Worm (Caenorhabditis elegans): ENCODE measurements around the gene nuo-4.

The nuo-4 gene

ce11 chrIII:7148191-7148590 lies 10.4 kb downstream of the nuo-4 start:
- TF ChIP-seq efl-1 (GFP tag; optimal IDR thresholded peaks at IDR 0.05): no peak
- TF ChIP-seq somi-1 (GFP tag; optimal IDR thresholded peaks at IDR 0.05): no peak
- no peak for TF ChIP-seq cebp-2 (GFP tag; IDR thresholded peaks at IDR 0.05)
- TF ChIP-seq Y79H2A.3 (GFP tag; conservative IDR thresholded peaks at IDR 0.05): no peak
- TF ChIP-seq attf-5 (GFP tag; optimal IDR thresholded peaks at IDR 0.05): no peak
- no peak for TF ChIP-seq Y67H2A.10 (GFP tag; conservative IDR thresholded peaks at IDR 0.05)
- no peak for TF ChIP-seq rec-8 (tag; optimal IDR thresholded peaks at IDR 0.05)
- no peak for TF ChIP-seq ets-4 (GFP tag; optimal IDR thresholded peaks at IDR 0.05)
- no peak for TF ChIP-seq Y53G8AR.9 (GFP tag; conservative IDR thresholded peaks at IDR 0.05)

DNA sequence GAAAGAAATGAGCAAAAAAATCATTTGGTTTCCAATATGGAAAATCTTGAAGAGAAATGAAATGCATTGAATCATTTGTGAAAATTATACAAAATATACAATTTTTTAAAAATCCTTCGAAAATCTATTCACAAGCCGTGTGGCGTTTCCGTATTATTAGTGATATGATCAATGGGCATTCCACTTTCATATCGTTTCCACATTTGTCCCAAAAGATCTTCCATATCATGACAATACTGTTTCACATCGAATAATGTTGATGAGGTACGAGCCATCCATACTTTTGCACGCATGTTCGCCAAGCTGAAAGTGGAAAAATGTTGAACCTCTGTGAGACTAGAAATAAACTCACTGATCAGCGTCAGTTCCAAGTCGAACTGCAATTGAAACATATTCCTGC lies 12.3 kb downstream of the nuo-4 start:
- TF ChIP-seq madf-3 (GFP tag; IDR thresholded peaks at IDR 0.05): 0 out of 2 replicates have a peak, but pooled peaks have one; percentile 26
- no peak for TF ChIP-seq ceh-58 (GFP tag; IDR thresholded peaks at IDR 0.05)

ce11 chrIII:7144749-7145148 lies 13.9 kb downstream of the nuo-4 start, which contains the start of gene glr-2:
Gene glr-2 (minus strand): TSS chrIII:7144959.
- TF ChIP-seq egrh-3 (GFP tag; IDR thresholded peaks at IDR 0.05) (no peak), mes-4 (tag; optimal IDR thresholded peaks at IDR 0.05) (no peak), bed-1 (GFP tag; IDR thresholded peaks at IDR 0.05) (no peak), ztf-22 (GFP tag; optimal IDR thresholded peaks at IDR 0.05) (no peak), efl-1 (GFP tag; optimal IDR thresholded peaks at IDR 0.05) (no peak)

DNA sequence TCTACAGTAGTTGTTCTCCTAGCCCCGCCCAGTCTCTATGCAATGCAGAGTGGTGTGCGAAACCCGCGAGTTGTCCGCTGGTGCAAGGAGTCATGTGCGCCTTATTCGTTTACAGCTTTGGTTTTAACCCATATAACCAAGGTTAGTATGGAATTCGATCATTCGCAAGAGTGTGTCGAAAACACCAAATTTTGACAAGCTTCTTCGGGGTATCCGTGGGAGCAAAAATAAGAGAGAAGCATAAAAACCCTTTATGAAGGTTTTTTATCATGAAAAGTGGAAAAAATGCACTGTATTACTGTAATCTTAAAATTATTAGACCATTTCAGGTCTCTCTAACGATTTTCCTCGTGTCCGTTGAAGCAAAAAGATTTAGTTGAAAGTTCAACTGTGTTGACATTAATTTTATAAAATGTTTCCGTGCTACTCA lies 16.4 kb downstream of the nuo-4 start:
- TF ChIP-seq tlf-1 (GFP tag; optimal IDR thresholded peaks at IDR 0.05) (peak; percentile 18), F39B2.1 (GFP tag; IDR thresholded peaks at IDR 0.05) (0 out of 2 replicates have a peak, but pooled peaks have one; percentile 61), Y95B8A.8 (GFP tag; IDR thresholded peaks at IDR 0.05) (peak; percentile 67; the same call in 1 of the 2 replicates), hrde-1 (tag; optimal IDR thresholded peaks at IDR 0.05; ENCODE audit: borderline replicate concordance) (peak; percentile 41), lir-1 (GFP tag; conservative IDR thresholded peaks at IDR 0.05) (no peak), lin-35 (GFP tag; optimal IDR thresholded peaks at IDR 0.05) (no peak), attf-6 (GFP tag; IDR thresholded peaks at IDR 0.05) (peak; percentile 96), zfh-2 (GFP tag; conservative IDR thresholded peaks at IDR 0.05) (no peak), repo-1 (tag; optimal IDR thresholded peaks at IDR 0.05) (peak; percentile 15), lin-54 (GFP tag; optimal IDR thresholded peaks at IDR 0.05) (peak; percentile 63), rpc-1 (optimal IDR thresholded peaks at IDR 0.05) (no peak), rpc-1 (tag; optimal IDR thresholded peaks at IDR 0.05) (peak; percentile 11), hmg-20 (GFP tag; IDR thresholded peaks at IDR 0.05) (0 out of 2 replicates have a peak, but pooled peaks have one; percentile 47), dpff-1 (tag; optimal IDR thresholded peaks at IDR 0.05) (peak; percentile 30), F57C9.4 (tag; optimal IDR thresholded peaks at IDR 0.05) (no peak), mcd-1 (GFP tag; IDR thresholded peaks at IDR 0.05) (peak; percentile 51), him-1 (tag; optimal IDR thresholded peaks at IDR 0.05) (peak; percentile 96), hmg-1.2 (GFP tag; IDR thresholded peaks at IDR 0.05) (peak; percentile 94), C06A6.2 (GFP tag; conservative IDR thresholded peaks at IDR 0.05) (no peak), ceh-91 (GFP tag; IDR thresholded peaks at IDR 0.05) (peak; percentile 51; the same call in 1 of the 2 replicates), athp-1 (tag; optimal IDR thresholded peaks at IDR 0.05) (no peak), B0019.2 (GFP tag; conservative IDR thresholded peaks at IDR 0.05) (0 out of 2 replicates have a peak, but pooled peaks have one; percentile 24), unc-130 (GFP tag; optimal IDR thresholded peaks at IDR 0.05) (no peak), F49E8.2 (tag; optimal IDR thresholded peaks at IDR 0.05; ENCODE audit: insufficient read depth) (peak; percentile 87), F37B4.10 (GFP tag; IDR thresholded peaks at IDR 0.05) (no peak), snpc-1.1 (tag; optimal IDR thresholded peaks at IDR 0.05; ENCODE audit: insufficient read depth) (peak; percentile 98), F10E7.11 (tag; optimal IDR thresholded peaks at IDR 0.05) (no peak), ceh-40 (GFP tag; IDR thresholded peaks at IDR 0.05) (0 out of 2 replicates have a peak, but pooled peaks have one; percentile 49), Y56A3A.18 (GFP tag; IDR thresholded peaks at IDR 0.05) (peak; percentile 61; the same call in 1 of the 2 replicates), Y53G8AR.9 (GFP tag; conservative IDR thresholded peaks at IDR 0.05) (peak; percentile 78)

Data from whole organism, young adult.